Fruit fly (Drosophila melanogaster): Measurements from ENCODE around the gene blanks.

DNA sequence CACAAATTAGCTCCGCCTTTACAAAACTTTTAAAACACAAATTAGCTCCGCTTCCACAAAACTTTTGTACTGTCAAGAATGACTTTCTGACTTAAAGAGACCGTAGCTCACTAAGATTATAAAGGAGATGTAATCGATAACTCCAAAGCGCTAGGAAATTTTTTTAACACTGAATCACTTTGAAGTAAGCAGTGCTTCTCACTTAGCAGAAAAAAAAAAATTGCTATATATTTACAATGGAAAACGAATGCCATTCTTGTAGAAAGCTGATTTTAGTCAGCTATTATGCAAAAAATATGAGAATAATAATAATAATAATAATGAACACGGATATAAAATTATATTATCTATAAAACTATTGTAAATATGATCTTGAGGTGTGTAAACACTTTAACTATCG is at the start of gene blanks:
- no peak for TF ChIP-seq lz (GFP tag; optimal IDR thresholded peaks at IDR 0.05)
- TF ChIP-seq Hr39 (GFP tag; optimal IDR thresholded peaks at IDR 0.05), result no peak
- no peak for TF ChIP-seq CG6808 (GFP tag; optimal IDR thresholded peaks at IDR 0.05)
- no peak for TF ChIP-seq CG8319 (GFP tag; optimal IDR thresholded peaks at IDR 0.05)
- no peak for TF ChIP-seq CG3919 (GFP tag; optimal IDR thresholded peaks at IDR 0.05)
- TF ChIP-seq Lpt (GFP tag; optimal IDR thresholded peaks at IDR 0.05), result no peak

All from whole organism, prepupa.